Fruit fly (Drosophila melanogaster) whole organism, embryonic: Measurements from ENCODE around the gene CG15912.

Experiments
- BEAF-32 ChIP-seq: fragments of 200-800 bp; sonication (Bioruptor generic); optimal IDR thresholded peaks from 3 replicates; lab custom pipeline; 2017; ENCODE audit warnings: missing biosample characterization, missing genetic modification characterization, mild to moderate bottlenecking, moderate library complexity, missing genetic modification reagents
- Blimp-1 ChIP-seq: fragments of 200-800 bp; sonication (Bioruptor generic); optimal IDR thresholded peaks from 3 replicates; lab custom pipeline; 2018; ENCODE audit warnings: missing biosample characterization, missing genetic modification characterization, mild to moderate bottlenecking, moderate library complexity, missing genetic modification reagents
- CG11456 ChIP-seq: fragments of 200-800 bp; sonication (Bioruptor generic); IDR thresholded peaks from 3 replicates; pipeline ENCODE4 v1.3.6; 2022; ENCODE audit warnings: missing biosample characterization, missing genetic modification characterization
- CG12391 ChIP-seq: fragments of 200-800 bp; sonication (Bioruptor generic); optimal IDR thresholded peaks from 3 replicates; lab custom pipeline; 2018; ENCODE audit warnings: missing biosample characterization, mild to moderate bottlenecking, missing genetic modification characterization, moderate library complexity
- CG12744 ChIP-seq: fragments of 200-800 bp; sonication (Bioruptor generic); optimal IDR thresholded peaks from 2 replicates; lab custom pipeline; 2016; ENCODE audit warnings: missing biosample characterization, missing genetic modification characterization
- CG15479 ChIP-seq: fragments of 200-800 bp; sonication (Bioruptor generic); optimal IDR thresholded peaks from 3 replicates; lab custom pipeline; 2019; ENCODE audit warnings: missing biosample characterization, mild to moderate bottlenecking, missing genetic modification characterization, moderate library complexity
- CG16779 ChIP-seq: fragments of 200-800 bp; sonication (Bioruptor generic); IDR thresholded peaks from 2 replicates; pipeline ENCODE4 v1.3.6; 2022; ENCODE audit warnings: missing biosample characterization, missing genetic modification characterization
- CG18619 ChIP-seq: fragments of 200-800 bp; sonication (Bioruptor generic); optimal IDR thresholded peaks from 3 replicates; lab custom pipeline; 2017; ENCODE audit warnings: missing biosample characterization, mild to moderate bottlenecking, missing genetic modification characterization
- CG2129 ChIP-seq: fragments of 200-800 bp; sonication (Bioruptor generic); IDR thresholded peaks from 2 replicates; pipeline ENCODE4 v1.3.6; 2022; ENCODE audit warnings: missing biosample characterization, missing genetic modification characterization; ENCODE audit not compliant: partially characterized antibody
- CG31365 ChIP-seq: fragments of 200-800 bp; sonication (Bioruptor generic); optimal IDR thresholded peaks from 2 replicates; lab custom pipeline; 2018; ENCODE audit warnings: missing biosample characterization, mild to moderate bottlenecking, missing genetic modification characterization
- CG3407 ChIP-seq: fragments of 200-800 bp; sonication (Bioruptor generic); optimal IDR thresholded peaks from 2 replicates; lab custom pipeline; 2018; ENCODE audit warnings: missing biosample characterization, mild to moderate bottlenecking, missing genetic modification characterization
- CG5245 ChIP-seq: fragments of 200-800 bp; sonication (Bioruptor generic); optimal IDR thresholded peaks from 3 replicates; lab custom pipeline; 2016; ENCODE audit warnings: missing biosample characterization, missing genetic modification characterization
- CG6765 ChIP-seq: fragments of 200-800 bp; sonication (Bioruptor generic); optimal IDR thresholded peaks from 3 replicates; lab custom pipeline; 2017; ENCODE audit warnings: missing biosample characterization, mild to moderate bottlenecking, missing genetic modification characterization
- CG7357 ChIP-seq: fragments of 200-800 bp; sonication (Bioruptor generic); IDR thresholded peaks from 3 replicates; pipeline ENCODE4 v1.3.6; 2022; ENCODE audit warnings: missing biosample characterization, missing genetic modification characterization
- CG8089 ChIP-seq: fragments of 200-800 bp; sonication (Bioruptor generic); optimal IDR thresholded peaks from 3 replicates; lab custom pipeline; 2016; ENCODE audit warnings: missing biosample characterization, missing genetic modification characterization
- CkIIα-i1 ChIP-seq: fragments of 200-800 bp; sonication (Bioruptor generic); IDR thresholded peaks from 2 replicates; pipeline ENCODE4 v1.3.6; 2022; ENCODE audit warnings: missing biosample characterization, missing genetic modification characterization
- Dfd ChIP-seq, 2 experiments: fragments of >200 bp; optimal IDR thresholded peaks; 2 replicates each; lab custom pipeline; 2017; ENCODE audit warnings: missing biosample characterization in 2 of 2, missing genetic modification characterization in 2 of 2
- E2f2 ChIP-seq: fragments of 200-800 bp; sonication (Bioruptor generic); IDR thresholded peaks from 2 replicates; pipeline ENCODE4 v1.3.6; 2022; ENCODE audit warnings: missing biosample characterization, missing genetic modification characterization
- Elba2 ChIP-seq: fragments of 200-800 bp; sonication (Bioruptor generic); optimal IDR thresholded peaks from 3 replicates; lab custom pipeline; 2016; ENCODE audit warnings: missing biosample characterization, missing genetic modification characterization
- Fer1 ChIP-seq: fragments of 200-800 bp; sonication (Bioruptor generic); optimal IDR thresholded peaks from 2 replicates; lab custom pipeline; 2017; ENCODE audit warnings: missing biosample characterization, mild to moderate bottlenecking, missing genetic modification characterization
- Gsc ChIP-seq: fragments of 200-800 bp; sonication (Bioruptor generic); IDR thresholded peaks from 2 replicates; pipeline ENCODE4 v1.3.6; 2022; ENCODE audit warnings: missing biosample characterization, missing genetic modification characterization
- HLHmδ ChIP-seq: fragments of 200-800 bp; sonication (Bioruptor generic); optimal IDR thresholded peaks from 2 replicates; lab custom pipeline; 2018; ENCODE audit warnings: missing biosample characterization, mild to moderate bottlenecking, missing genetic modification characterization, moderate library complexity
- HmgD ChIP-seq: fragments of 200-800 bp; sonication (Bioruptor generic); optimal IDR thresholded peaks from 3 replicates; lab custom pipeline; 2016; ENCODE audit warnings: missing biosample characterization, missing genetic modification characterization
- HmgZ ChIP-seq: fragments of 200-800 bp; sonication (Bioruptor generic); optimal IDR thresholded peaks from 2 replicates; lab custom pipeline; 2018; ENCODE audit warnings: missing biosample characterization, mild to moderate bottlenecking, missing genetic modification characterization
- Hr3 ChIP-seq: fragments of 200-800 bp; sonication (Bioruptor generic); optimal IDR thresholded peaks from 3 replicates; lab custom pipeline; 2016; ENCODE audit warnings: missing biosample characterization, missing genetic modification characterization
- MBD-R2 ChIP-seq: fragments of 200-800 bp; sonication (Bioruptor generic); IDR thresholded peaks from 2 replicates; pipeline ENCODE4 v1.3.6; 2022; ENCODE audit warnings: missing biosample characterization, missing genetic modification characterization
- Mad ChIP-seq: fragments of 200-800 bp; sonication (Bioruptor generic); optimal IDR thresholded peaks from 2 replicates; lab custom pipeline; 2016; ENCODE audit warnings: missing biosample characterization, missing genetic modification characterization
- Side ChIP-seq: fragments of 200-800 bp; sonication (Bioruptor generic); optimal IDR thresholded peaks from 2 replicates; lab custom pipeline; 2016; ENCODE audit warnings: missing biosample characterization, missing genetic modification characterization
- Sox102F ChIP-seq: fragments of 200-800 bp; sonication (Bioruptor generic); optimal IDR thresholded peaks from 2 replicates; lab custom pipeline; 2018; ENCODE audit warnings: missing biosample characterization, mild to moderate bottlenecking, missing genetic modification characterization, moderate library complexity
- Sry-δ ChIP-seq: fragments of 200-800 bp; sonication (Bioruptor generic); optimal IDR thresholded peaks from 2 replicates; lab custom pipeline; 2016; ENCODE audit warnings: missing biosample characterization, missing genetic modification characterization
- Tbp ChIP-seq: fragments of >200 bp; optimal IDR thresholded peaks from 2 replicates; lab custom pipeline; 2018; ENCODE audit warnings: missing biosample characterization, missing genetic modification characterization
- ara ChIP-seq: fragments of 200-800 bp; sonication (Bioruptor generic); IDR thresholded peaks from 2 replicates; pipeline ENCODE4 v1.3.6; 2022; ENCODE audit warnings: missing biosample characterization, missing genetic modification characterization
- ato ChIP-seq: fragments of 200-800 bp; sonication (Bioruptor generic); IDR thresholded peaks from 2 replicates; pipeline ENCODE4 v1.3.6; 2022; ENCODE audit warnings: missing biosample characterization, missing genetic modification characterization; ENCODE audit not compliant: partially characterized antibody
- chif ChIP-seq, 2 experiments: fragments of 200-800 bp; sonication (Bioruptor generic); optimal IDR thresholded peaks; 3 replicates each; lab custom pipeline; 2016; ENCODE audit warnings: missing biosample characterization in 2 of 2, missing genetic modification characterization in 2 of 2
- crol ChIP-seq: fragments of 200-800 bp; sonication (Bioruptor generic); IDR thresholded peaks from 2 replicates; pipeline ENCODE4 v1.3.6; 2022; ENCODE audit warnings: missing biosample characterization, missing genetic modification characterization
- disco-r ChIP-seq: fragments of 200-800 bp; sonication (Bioruptor generic); optimal IDR thresholded peaks from 2 replicates; lab custom pipeline; 2016; ENCODE audit warnings: missing biosample characterization, missing genetic modification characterization
- dm ChIP-seq: fragments of 200-800 bp; sonication (Bioruptor generic); optimal IDR thresholded peaks from 3 replicates; lab custom pipeline; 2016; ENCODE audit warnings: missing biosample characterization, missing genetic modification characterization
- fru ChIP-seq: fragments of >200 bp; optimal IDR thresholded peaks from 2 replicates; lab custom pipeline; 2017
- fu2 ChIP-seq: fragments of 200-800 bp; sonication (Bioruptor generic); optimal IDR thresholded peaks from 2 replicates; lab custom pipeline; 2016; ENCODE audit warnings: missing biosample characterization, missing genetic modification characterization
- grau ChIP-seq: fragments of 200-800 bp; optimal IDR thresholded peaks from 3 replicates; lab custom pipeline; 2019; ENCODE audit warnings: missing biosample characterization, mild to moderate bottlenecking, missing genetic modification characterization, moderate library complexity
- gsb ChIP-seq: fragments of 200-800 bp; sonication (Bioruptor generic); IDR thresholded peaks from 2 replicates; pipeline ENCODE4 v1.3.6; 2022; ENCODE audit warnings: missing biosample characterization, missing genetic modification characterization
- hth ChIP-seq: fragments of >200 bp; optimal IDR thresholded peaks from 2 replicates; lab custom pipeline; 2017; ENCODE audit warnings: inconsistent platforms
- klu ChIP-seq: fragments of 200-800 bp; sonication (Bioruptor generic); IDR thresholded peaks from 2 replicates; pipeline ENCODE4 v1.3.6; 2022; ENCODE audit warnings: missing biosample characterization, missing genetic modification characterization
- knrl ChIP-seq: fragments of 200-800 bp; sonication (Bioruptor generic); IDR thresholded peaks from 3 replicates; pipeline ENCODE4 v1.3.6; 2022; ENCODE audit warnings: missing biosample characterization, missing genetic modification characterization; ENCODE audit not compliant: partially characterized antibody
- lilli ChIP-seq: fragments of 200-800 bp; sonication (Bioruptor generic); optimal IDR thresholded peaks from 3 replicates; lab custom pipeline; 2016; ENCODE audit warnings: missing biosample characterization, missing genetic modification characterization
- nerfin-2 ChIP-seq: fragments of 200-800 bp; sonication (Bioruptor generic); IDR thresholded peaks from 2 replicates; pipeline ENCODE4 v1.3.6; 2022; ENCODE audit warnings: missing biosample characterization, missing genetic modification characterization; ENCODE audit not compliant: partially characterized antibody
- psq ChIP-seq: fragments of 200-800 bp; sonication (Bioruptor generic); optimal IDR thresholded peaks from 2 replicates; lab custom pipeline; 2017; ENCODE audit warnings: missing biosample characterization, missing genetic modification characterization
- shn ChIP-seq: fragments of 200-800 bp; sonication (Bioruptor generic); optimal IDR thresholded peaks from 3 replicates; lab custom pipeline; 2016; ENCODE audit warnings: missing biosample characterization, missing genetic modification characterization
- stwl ChIP-seq: fragments of 200-800 bp; sonication (Bioruptor generic); optimal IDR thresholded peaks from 3 replicates; lab custom pipeline; 2018; ENCODE audit warnings: missing biosample characterization, mild to moderate bottlenecking, missing genetic modification characterization, moderate library complexity
- tgo ChIP-seq: fragments of 200-800 bp; sonication (Bioruptor generic); IDR thresholded peaks from 3 replicates; pipeline ENCODE4 v1.3.6; 2022; ENCODE audit warnings: missing biosample characterization, missing genetic modification characterization
- unpg ChIP-seq: fragments of 200-800 bp; sonication (Bioruptor generic); optimal IDR thresholded peaks from 3 replicates; lab custom pipeline; 2018; ENCODE audit warnings: missing biosample characterization, mild to moderate bottlenecking, missing genetic modification characterization, moderate library complexity
- wek ChIP-seq: fragments of 200-800 bp; sonication (Bioruptor generic); optimal IDR thresholded peaks from 3 replicates; lab custom pipeline; 2018; ENCODE audit warnings: missing biosample characterization, mild to moderate bottlenecking, missing genetic modification characterization, moderate library complexity
- zf30C ChIP-seq: fragments of 200-800 bp; sonication (Bioruptor generic); optimal IDR thresholded peaks from 3 replicates; lab custom pipeline; 2018; ENCODE audit warnings: missing biosample characterization, mild to moderate bottlenecking, missing genetic modification characterization

Gene CG15912

DNA sequence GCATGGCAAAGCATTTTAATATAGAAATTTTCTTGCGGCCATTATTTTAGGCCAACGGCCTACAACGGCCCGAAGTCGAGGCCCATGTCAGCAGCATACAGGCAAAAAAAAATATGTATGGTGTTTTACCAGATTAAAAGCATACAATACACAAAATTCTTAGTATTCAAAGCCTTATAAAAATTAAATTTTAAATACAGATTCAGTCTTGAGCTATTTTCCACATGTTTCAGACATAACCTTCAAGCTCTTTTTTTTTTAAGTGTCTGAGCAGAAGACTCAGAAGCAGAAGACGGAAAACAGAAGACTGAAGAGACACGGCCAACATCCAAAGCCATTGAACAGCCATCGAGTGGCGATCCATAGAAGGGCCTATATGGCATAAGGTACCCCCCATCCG lies 32.9 kb downstream of the CG15912 start (continued):
- peak; percentile 54 for TF ChIP-seq unpg (GFP tag; lab: Kevin White, UChicago)
- no peak for TF ChIP-seq hth (lab: Kevin White, UChicago)
- TF ChIP-seq CG12744 (GFP tag; lab: Kevin White, UChicago), result no peak
- no peak for TF ChIP-seq Sry-δ (GFP tag; lab: Kevin White, UChicago)
- no peak for TF ChIP-seq ato
- TF ChIP-seq CG7357 (GFP tag; lab: Robert Waterston, UW), result no peak
- peak in 1 of 2 experiments; percentile 28 for TF ChIP-seq chif (GFP tag; optimal IDR thresholded peaks at IDR 0.05; lab: Kevin White, UChicago)
- TF ChIP-seq HLHmδ (GFP tag; lab: Kevin White, UChicago), result no peak
- TF ChIP-seq tgo (GFP tag; lab: Robert Waterston, UW), result peak; percentile 28; the same call in 1 of the 3 replicates
- TF ChIP-seq dm (GFP tag; lab: Kevin White, UChicago), result no peak
- TF ChIP-seq psq, result no peak
- no peak for TF ChIP-seq gsb
- no peak for TF ChIP-seq crol (GFP tag; lab: Robert Waterston, UW)
- no peak for TF ChIP-seq CG2129 (GFP tag; lab: Robert Waterston, UW)
- TF ChIP-seq nerfin-2, result no peak
- TF ChIP-seq MBD-R2 (GFP tag; lab: Robert Waterston, UW), result no peak
- TF ChIP-seq CG18619 (GFP tag; lab: Kevin White, UChicago), result peak; percentile 1
- no peak for TF ChIP-seq HmgD (GFP tag; lab: Kevin White, UChicago)
- no peak for TF ChIP-seq fru (lab: Kevin White, UChicago)
- no peak for TF ChIP-seq HmgZ (tag; lab: Kevin White, UChicago)
- no peak for TF ChIP-seq CG6765 (GFP tag; lab: Kevin White, UChicago)
- TF ChIP-seq CG15479, result no peak
- peak; percentile 45 for TF ChIP-seq Sox102F
- no peak for TF ChIP-seq disco-r (GFP tag; lab: Kevin White, UChicago)
- TF ChIP-seq CG11456 (GFP tag; lab: Robert Waterston, UW), result no peak
- TF ChIP-seq grau (tag; lab: Kevin White, UChicago), result peak; percentile 22
- no peak for TF ChIP-seq zf30C
- TF ChIP-seq shn, result no peak
- peak; percentile 20 for TF ChIP-seq Hr3 (GFP tag; lab: Kevin White, UChicago)
- no peak for TF ChIP-seq CG31365 (tag; lab: Kevin White, UChicago)
- no peak for TF ChIP-seq CG8089 (GFP tag; lab: Kevin White, UChicago)
- TF ChIP-seq Fer1 (GFP tag; lab: Kevin White, UChicago), result no peak
- TF ChIP-seq knrl, result no peak
- TF ChIP-seq Elba2 (GFP tag; lab: Kevin White, UChicago), result no peak
- TF ChIP-seq Tbp (GFP tag; lab: Kevin White, UChicago), result no peak
- no peak for TF ChIP-seq Gsc (GFP tag; lab: Robert Waterston, UW)
- no peak for TF ChIP-seq Side (GFP tag; lab: Kevin White, UChicago)
- TF ChIP-seq CkIIα-i1 (GFP tag; lab: Robert Waterston, UW), result no peak
- TF ChIP-seq fu2 (GFP tag; lab: Kevin White, UChicago), result no peak
- peak; percentile 9 for TF ChIP-seq CG3407 (GFP tag; lab: Kevin White, UChicago)
- peak; percentile 58 for TF ChIP-seq CG12391 (tag; lab: Kevin White, UChicago)
- no peak for TF ChIP-seq Dfd (GFP tag; optimal IDR thresholded peaks at IDR 0.05; lab: Kevin White, UChicago)
- TF ChIP-seq CG16779 (GFP tag; lab: Robert Waterston, UW), result no peak
- peak; percentile 6 for TF ChIP-seq Mad (GFP tag; lab: Kevin White, UChicago)
- TF ChIP-seq klu (GFP tag; lab: Robert Waterston, UW), result no peak
- no peak for TF ChIP-seq E2f2 (GFP tag; lab: Robert Waterston, UW)
- no peak for TF ChIP-seq wek
- TF ChIP-seq ara, result peak; percentile 66
- TF ChIP-seq lilli (GFP tag; lab: Kevin White, UChicago), result peak; percentile 18
- no peak for TF ChIP-seq stwl (tag; lab: Kevin White, UChicago)
- no peak for TF ChIP-seq CG5245 (GFP tag; lab: Kevin White, UChicago)
- TF ChIP-seq BEAF-32 (GFP tag; lab: Kevin White, UChicago), result no peak
- TF ChIP-seq Blimp-1 (GFP tag; lab: Kevin White, UChicago), result peak; percentile 67
